Worm (Caenorhabditis elegans) whole organism, mixed stage, embryonic: ENCODE data around the gene msp-36.

Experiments
- elt-1 ChIP-seq: sonication (generic microtip); optimal IDR thresholded peaks from 2 replicates; lab custom pipeline; 2017; ENCODE audit warnings: missing genetic modification characterization, mild to moderate bottlenecking, missing compliant biosample characterization, antibody characterized with exemption, moderate library complexity, borderline replicate concordance; ENCODE audit not compliant: insufficient read depth
- ham-2 ChIP-seq: fragments of 200-800 bp; sonication (Bioruptor generic); optimal IDR thresholded peaks from 2 replicates; lab custom pipeline; 2018; ENCODE audit warnings: mild to moderate bottlenecking, missing genetic modification characterization, missing compliant biosample characterization
- lin-13 ChIP-seq: fragments of 150-350 bp; optimal IDR thresholded peaks from 2 replicates; lab custom pipeline; 2014; ENCODE audit warnings: missing biosample characterization, missing genetic modification characterization
- lsy-2 ChIP-seq: fragments of 150-350 bp; optimal IDR thresholded peaks from 2 replicates; lab custom pipeline; 2014; ENCODE audit warnings: missing biosample characterization, missing genetic modification characterization
- mab-5 ChIP-seq: fragments of 150-350 bp; optimal IDR thresholded peaks from 2 replicates; lab custom pipeline; 2014; ENCODE audit warnings: missing biosample characterization, missing genetic modification characterization
- mls-2 ChIP-seq: sonication (generic microtip); optimal IDR thresholded peaks from 2 replicates; lab custom pipeline; 2016; ENCODE audit warnings: mild to moderate bottlenecking, missing genetic modification characterization, moderate library complexity, missing compliant biosample characterization
- nhr-12 ChIP-seq: fragments of 150-350 bp; optimal IDR thresholded peaks from 2 replicates; lab custom pipeline; 2014; ENCODE audit warnings: missing biosample characterization, missing genetic modification characterization
- nhr-76 ChIP-seq: sonication (generic microtip); optimal IDR thresholded peaks from 2 replicates; lab custom pipeline; 2017; ENCODE audit warnings: missing biosample characterization, missing genetic modification characterization
- pha-4 ChIP-seq: fragments of 150-350 bp; optimal IDR thresholded peaks from 2 replicates; lab custom pipeline; 2018; ENCODE audit warnings: missing biosample characterization, missing genetic modification reagents, missing genetic modification characterization

ce11 chrIV:10075034-10075510 is 20.2 kb upstream of the msp-36 start, which contains the start of the genes ttbk-4 and W01B6.4:
- TF ChIP-seq lsy-2 = no peak
- TF ChIP-seq nhr-76 = no peak
- no peak for TF ChIP-seq lin-13 (tag; lab: Kevin White, UChicago)
- no peak for TF ChIP-seq mab-5 (tag; lab: Kevin White, UChicago)
- no peak for TF ChIP-seq nhr-12
- no peak for TF ChIP-seq mls-2
- TF ChIP-seq pha-4 (tag; lab: Kevin White, UChicago) = no peak
- TF ChIP-seq ham-2 (GFP tag; lab: Kevin White, UChicago) = no peak
- TF ChIP-seq elt-1 (tag; lab: Kevin White, UChicago) = no peak
